Fruit fly (Drosophila melanogaster) whole organism, prepupa: Measurements from ENCODE around the gene CG9586.

Source experiments
- CG10669 ChIP-seq: fragments of 200-800 bp; sonication (Bioruptor generic); optimal IDR thresholded peaks from 3 replicates; lab custom pipeline; 2018; ENCODE audit warnings: missing biosample characterization, mild to moderate bottlenecking, missing genetic modification characterization, moderate library complexity
- CG16779 ChIP-seq: fragments of 200-800 bp; sonication (Bioruptor generic); optimal IDR thresholded peaks from 3 replicates; lab custom pipeline; 2017; ENCODE audit warnings: missing biosample characterization, mild to moderate bottlenecking, missing genetic modification characterization
- CG3032 ChIP-seq: fragments of 200-800 bp; optimal IDR thresholded peaks from 2 replicates; lab custom pipeline; 2019; ENCODE audit warnings: missing biosample characterization, mild to moderate bottlenecking, missing genetic modification characterization, moderate library complexity
- CG3919 ChIP-seq: fragments of 200-800 bp; sonication (Bioruptor generic); optimal IDR thresholded peaks from 3 replicates; lab custom pipeline; 2016; ENCODE audit warnings: missing biosample characterization, missing genetic modification characterization
- CG8319 ChIP-seq: fragments of 200-800 bp; sonication (Bioruptor generic); optimal IDR thresholded peaks from 3 replicates; lab custom pipeline; 2016; ENCODE audit warnings: missing biosample characterization, missing genetic modification characterization
- Ets96B ChIP-seq: fragments of 200-800 bp; optimal IDR thresholded peaks from 2 replicates; lab custom pipeline; 2019; ENCODE audit warnings: missing biosample characterization, mild to moderate bottlenecking, missing genetic modification characterization, moderate library complexity
- Hr39 ChIP-seq: fragments of 200-800 bp; sonication (Bioruptor generic); optimal IDR thresholded peaks from 2 replicates; lab custom pipeline; 2016; ENCODE audit warnings: missing biosample characterization, missing genetic modification characterization
- Hr4 ChIP-seq: fragments of 200-800 bp; sonication (Bioruptor generic); optimal IDR thresholded peaks from 3 replicates; lab custom pipeline; 2016; ENCODE audit warnings: missing biosample characterization, missing genetic modification characterization
- Sox14 ChIP-seq: fragments of 200-800 bp; sonication (Bioruptor generic); optimal IDR thresholded peaks from 3 replicates; lab custom pipeline; 2016; ENCODE audit warnings: missing biosample characterization, missing genetic modification characterization
- achi ChIP-seq: fragments of 200-800 bp; sonication (Bioruptor generic); optimal IDR thresholded peaks from 3 replicates; lab custom pipeline; 2016; ENCODE audit warnings: missing biosample characterization, missing genetic modification characterization
- lz ChIP-seq: fragments of 200-800 bp; sonication (Bioruptor generic); optimal IDR thresholded peaks from 3 replicates; lab custom pipeline; 2016; ENCODE audit warnings: missing biosample characterization, missing genetic modification characterization
- spab ChIP-seq: fragments of 200-800 bp; sonication (Bioruptor generic); optimal IDR thresholded peaks from 2 replicates; lab custom pipeline; 2017; ENCODE audit warnings: missing biosample characterization, mild to moderate bottlenecking, missing genetic modification characterization, missing genetic modification reagents

- TF ChIP-seq Sox14 (GFP tag; lab: Kevin White, UChicago) (no peak), CG3032 (no peak), achi (GFP tag; lab: Kevin White, UChicago) (no peak), lz (GFP tag; lab: Kevin White, UChicago) (no peak), CG8319 (no peak), CG16779 (no peak), spab (GFP tag; lab: Kevin White, UChicago) (no peak), Hr39 (no peak), CG3919 (GFP tag; lab: Kevin White, UChicago) (no peak), Hr4 (GFP tag; lab: Kevin White, UChicago) (no peak), Ets96B (tag; lab: Kevin White, UChicago) (no peak), CG10669 (GFP tag; lab: Kevin White, UChicago) (no peak)
Observed at dm6 chr2L:9164797-9165196, 1.5 kb downstream of the CG9586 start.
